Fruit fly (Drosophila melanogaster): ENCODE data around the gene cDIP.

dm6 chr3R:21155931-21156488, 4.9 kb downstream of the cDIP start:
- TF ChIP-seq achi (GFP tag; optimal IDR thresholded peaks at IDR 0.05) (no peak), pdm3 (GFP tag; optimal IDR thresholded peaks at IDR 0.05) (no peak), Hr4 (GFP tag; optimal IDR thresholded peaks at IDR 0.05) (no peak), ss (GFP tag; optimal IDR thresholded peaks at IDR 0.05) (no peak), Eip75B (GFP tag; optimal IDR thresholded peaks at IDR 0.05) (no peak), Ets21C (GFP tag; optimal IDR thresholded peaks at IDR 0.05) (no peak), CG1621 (tag; optimal IDR thresholded peaks at IDR 0.05) (no peak)
